Worm (Caenorhabditis elegans) whole organism, L1 larva: ENCODE results near the gene ugt-30.

Source experiments
- F16B12.6 ChIP-seq: fragments of 150-350 bp; optimal IDR thresholded peaks from 2 replicates; lab custom pipeline; 2014; ENCODE audit warnings: missing biosample characterization, missing genetic modification characterization
- Y116A8C.19 ChIP-seq: sonication (generic microtip); optimal IDR thresholded peaks from 2 replicates; lab custom pipeline; 2016; ENCODE audit warnings: missing compliant biosample characterization, missing genetic modification characterization, borderline replicate concordance
- aha-1 ChIP-seq: fragments of 150-350 bp; optimal IDR thresholded peaks from 2 replicates; lab custom pipeline; 2014; ENCODE audit warnings: missing biosample characterization, missing genetic modification characterization
- alr-1 ChIP-seq: fragments of 200-800 bp; sonication (Bioruptor generic); optimal IDR thresholded peaks from 2 replicates; lab custom pipeline; 2018; ENCODE audit warnings: borderline replicate concordance, mild to moderate bottlenecking, missing genetic modification characterization, missing compliant biosample characterization
- ama-1 ChIP-seq: fragments of 150-350 bp; optimal IDR thresholded peaks from 2 replicates; lab custom pipeline; 2014
- blmp-1 ChIP-seq: fragments of 150-350 bp; optimal IDR thresholded peaks from 2 replicates; lab custom pipeline; 2014; ENCODE audit warnings: missing biosample characterization, missing genetic modification characterization
- ceh-82 ChIP-seq, 3 experiments: fragments of 150-350 bp in 1 of 3; sonication (generic microtip) in 2 of 3; optimal IDR thresholded peaks; 2 replicates each; lab custom pipeline; 2014 to 2017; ENCODE audit warnings: missing biosample characterization in 3 of 3, missing genetic modification characterization in 3 of 3
- ceh-90 ChIP-seq: sonication (generic microtip); optimal IDR thresholded peaks from 2 replicates; lab custom pipeline; 2016; ENCODE audit warnings: missing genetic modification characterization, missing compliant biosample characterization
- ces-1 ChIP-seq: fragments of 150-350 bp; optimal IDR thresholded peaks from 2 replicates; lab custom pipeline; 2014; ENCODE audit warnings: missing biosample characterization, missing genetic modification reagents, missing genetic modification characterization
- dpl-1 ChIP-seq, 3 experiments: fragments of 150-350 bp in 2 of 3; sonication (generic microtip) in 1 of 3; optimal IDR thresholded peaks; 2 replicates each; lab custom pipeline; 2014 to 2017; ENCODE audit warnings: missing biosample characterization in 3 of 3, missing genetic modification characterization in 3 of 3, missing genetic modification reagents in 3 of 3
- efl-1 ChIP-seq, 4 experiments: fragments of 150-350 bp; optimal IDR thresholded peaks in 3 of 4; peaks in 1 of 4; 1 replicate in 1 of 4; 2 replicates in 3 of 4; lab custom pipeline; 2014; ENCODE audit warnings: missing biosample characterization in 2 of 4, missing genetic modification characterization in 2 of 4, missing genetic modification reagents in 2 of 4
- efl-3 ChIP-seq: fragments of 200-800 bp; sonication (Bioruptor generic); optimal IDR thresholded peaks from 2 replicates; lab custom pipeline; 2018; ENCODE audit warnings: mild to moderate bottlenecking, missing genetic modification characterization, missing compliant biosample characterization
- elt-2 ChIP-seq: sonication (generic microtip); optimal IDR thresholded peaks from 2 replicates; lab custom pipeline; 2016; ENCODE audit warnings: missing genetic modification characterization, mild to moderate bottlenecking, inconsistent platforms, missing compliant biosample characterization, missing genetic modification reagents
- fkh-10 ChIP-seq: sonication (generic microtip); optimal IDR thresholded peaks from 2 replicates; lab custom pipeline; 2017; ENCODE audit warnings: missing biosample characterization, missing genetic modification reagents, missing genetic modification characterization
- fkh-8 ChIP-seq: sonication (generic microtip); optimal IDR thresholded peaks from 2 replicates; lab custom pipeline; 2016; ENCODE audit warnings: mild to moderate bottlenecking, missing genetic modification characterization, missing compliant biosample characterization
- hlh-4 ChIP-seq: sonication (generic microtip); optimal IDR thresholded peaks from 2 replicates; lab custom pipeline; 2016; ENCODE audit warnings: mild to moderate bottlenecking, missing genetic modification characterization, missing compliant biosample characterization
- jun-1 ChIP-seq: fragments of 150-350 bp; optimal IDR thresholded peaks from 2 replicates; lab custom pipeline; 2014; ENCODE audit warnings: missing biosample characterization, missing genetic modification reagents, missing genetic modification characterization
- lin-35 ChIP-seq, 2 experiments: fragments of 150-350 bp; optimal IDR thresholded peaks; 2 replicates each; lab custom pipeline; 2014; ENCODE audit warnings: missing biosample characterization in 2 of 2, missing genetic modification characterization in 2 of 2, missing genetic modification reagents in 2 of 2
- nhr-12 ChIP-seq: sonication (generic microtip); optimal IDR thresholded peaks from 2 replicates; lab custom pipeline; 2017; ENCODE audit warnings: missing biosample characterization, missing genetic modification characterization
- nhr-19 ChIP-seq: fragments of 200-800 bp; sonication (Bioruptor generic); conservative IDR thresholded peaks from 2 replicates; pipeline ENCODE4 v1.3.6; 2022; ENCODE audit warnings: missing genetic modification characterization, missing compliant biosample characterization
- nhr-20 ChIP-seq: sonication (generic microtip); optimal IDR thresholded peaks from 2 replicates; lab custom pipeline; 2016; ENCODE audit warnings: mild to moderate bottlenecking, missing genetic modification characterization, missing compliant biosample characterization
- nhr-47 ChIP-seq: sonication (generic microtip); optimal IDR thresholded peaks from 2 replicates; lab custom pipeline; 2016; ENCODE audit warnings: mild to moderate bottlenecking, missing genetic modification characterization, moderate library complexity, missing compliant biosample characterization
- nhr-71 ChIP-seq: sonication (generic microtip); optimal IDR thresholded peaks from 2 replicates; lab custom pipeline; 2016; ENCODE audit warnings: mild to moderate bottlenecking, missing genetic modification characterization, moderate library complexity, missing compliant biosample characterization
- nhr-76 ChIP-seq: sonication (generic microtip); optimal IDR thresholded peaks from 2 replicates; lab custom pipeline; 2017; ENCODE audit warnings: missing biosample characterization, missing genetic modification characterization
- nhr-84 ChIP-seq: sonication (generic microtip); optimal IDR thresholded peaks from 2 replicates; lab custom pipeline; 2017; ENCODE audit warnings: missing biosample characterization, missing genetic modification characterization
- nhr-85 ChIP-seq: sonication (generic microtip); peaks from one replicate; lab custom pipeline; 2016; ENCODE audit warnings: missing genetic modification characterization, inconsistent platforms, missing compliant biosample characterization
- nhr-90 ChIP-seq: sonication (generic microtip); optimal IDR thresholded peaks from 2 replicates; lab custom pipeline; 2016; ENCODE audit warnings: mild to moderate bottlenecking, missing genetic modification characterization, missing compliant biosample characterization; ENCODE audit not compliant: poor library complexity
- pqm-1 ChIP-seq: sonication (generic microtip); optimal IDR thresholded peaks from 3 replicates; lab custom pipeline; 2017; ENCODE audit warnings: missing biosample characterization, missing genetic modification characterization
- rnt-1 ChIP-seq: sonication (generic microtip); optimal IDR thresholded peaks from 2 replicates; lab custom pipeline; 2016; ENCODE audit warnings: mild to moderate bottlenecking, missing genetic modification characterization, moderate library complexity, missing compliant biosample characterization
- skn-1 ChIP-seq: fragments of 150-350 bp; optimal IDR thresholded peaks from 2 replicates; lab custom pipeline; 2014; ENCODE audit warnings: missing biosample characterization, missing genetic modification characterization
- sptf-1 ChIP-seq: fragments of 150-350 bp; optimal IDR thresholded peaks from 2 replicates; lab custom pipeline; 2014; ENCODE audit warnings: missing biosample characterization, missing genetic modification characterization
- sup-37 ChIP-seq: fragments of 200-800 bp; sonication (Bioruptor generic); optimal IDR thresholded peaks from 2 replicates; lab custom pipeline; 2018; ENCODE audit warnings: mild to moderate bottlenecking, missing genetic modification characterization, missing compliant biosample characterization
- tlp-1 ChIP-seq: fragments of 150-350 bp; optimal IDR thresholded peaks from 2 replicates; lab custom pipeline; 2014; ENCODE audit warnings: missing biosample characterization, missing genetic modification characterization
- unc-98 ChIP-seq: fragments of 200-800 bp; sonication (Bioruptor generic); IDR thresholded peaks from 2 replicates; pipeline ENCODE4 v1.3.6; 2022; ENCODE audit warnings: missing genetic modification characterization, missing compliant biosample characterization
- ztf-4 ChIP-seq: fragments of 150-350 bp; optimal IDR thresholded peaks from 2 replicates; lab custom pipeline; 2014; ENCODE audit warnings: missing biosample characterization, missing genetic modification characterization

The ugt-30 gene

DNA sequence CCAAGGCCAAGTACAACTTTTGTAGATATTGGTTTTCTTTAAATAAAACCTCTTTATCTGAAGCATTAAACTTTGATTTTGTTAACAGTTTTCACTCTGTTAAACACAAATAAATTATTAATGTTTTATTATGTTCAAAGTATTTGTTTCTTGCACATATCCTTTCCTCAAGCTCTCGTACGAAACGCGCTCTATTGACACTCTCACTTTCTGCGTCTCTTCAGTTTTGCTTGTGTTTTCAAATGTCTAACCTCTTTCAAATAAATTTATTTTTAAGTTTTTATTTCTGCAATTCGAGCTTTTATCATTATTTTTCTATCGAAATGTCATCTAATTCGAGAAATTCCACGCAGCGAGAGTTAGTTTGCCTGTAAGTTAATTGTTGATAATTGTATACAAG lies 18.7 kb upstream of the ugt-30 start, which contains the start of gene K08F9.4 (continued):
- TF ChIP-seq sup-37 (no peak), nhr-19 (GFP tag; lab: Robert Waterston, UW) (no peak), rnt-1 (peak; percentile 73), alr-1 (tag; lab: Kevin White, UChicago) (no peak), nhr-85 (peak; percentile 89)

DNA sequence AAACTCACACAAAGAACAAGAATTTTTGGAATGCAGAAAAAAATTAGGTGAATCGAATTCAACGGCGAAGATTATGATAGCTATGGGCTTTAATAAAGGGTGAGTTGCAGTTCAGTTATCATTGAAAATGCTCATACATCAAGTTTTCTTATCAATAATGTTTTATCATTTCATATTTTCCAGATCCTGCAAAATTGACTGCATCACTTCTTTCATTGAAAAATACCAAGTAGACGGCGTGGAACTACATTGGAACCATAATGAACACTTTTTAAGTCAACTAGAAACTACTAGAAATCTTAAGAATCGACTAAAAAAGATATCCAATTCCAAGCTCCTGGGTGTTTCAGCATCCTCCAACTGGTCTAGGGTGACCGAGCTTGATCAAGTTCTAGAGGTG lies 18.2 kb upstream of the ugt-30 start, which contains the start of gene K08F9.1:
Gene K08F9.1, minus strand, starts transcription at position 101 of the 400 bp plus-strand sequence.
- TF ChIP-seq dpl-1 (GFP tag; optimal IDR thresholded peaks at IDR 0.05; lab: Kevin White, UChicago) (no peak), sup-37 (no peak), unc-98 (GFP tag; lab: Robert Waterston, UW) (no peak), nhr-85 (no peak), nhr-76 (tag; lab: Kevin White, UChicago) (no peak), efl-1 (optimal IDR thresholded peaks at IDR 0.05; lab: Kevin White, UChicago) (no peak), efl-1 (GFP tag; optimal IDR thresholded peaks at IDR 0.05 in 1 of 2; lab: Kevin White, UChicago) (no peak), ceh-82 (tag; optimal IDR thresholded peaks at IDR 0.05; lab: Kevin White, UChicago) (no peak), Y116A8C.19 (tag; lab: Kevin White, UChicago) (no peak), ces-1 (GFP tag; lab: Kevin White, UChicago) (no peak), nhr-71 (tag; lab: Kevin White, UChicago) (no peak), nhr-84 (no peak), tlp-1 (no peak), ama-1 (no peak), nhr-20 (tag; lab: Kevin White, UChicago) (no peak), efl-3 (no peak), skn-1 (tag; lab: Kevin White, UChicago) (no peak), pqm-1 (no peak), hlh-4 (tag; lab: Kevin White, UChicago) (no peak), aha-1 (tag; lab: Kevin White, UChicago) (no peak)

ce11 chrV:15140247-15140646 lies 15.2 kb upstream of the ugt-30 start, which contains the start of gene K08F9.3:
Gene K08F9.3 (plus strand): TSS chrV:15140547.
- TF ChIP-seq nhr-84, result no peak
- no peak for TF ChIP-seq ama-1
- TF ChIP-seq elt-2, result no peak
- no peak for TF ChIP-seq fkh-8 (tag; lab: Kevin White, UChicago)
- no peak for TF ChIP-seq pqm-1
- no peak for TF ChIP-seq aha-1 (tag; lab: Kevin White, UChicago)
- TF ChIP-seq dpl-1 (GFP tag; optimal IDR thresholded peaks at IDR 0.05; lab: Kevin White, UChicago), result no peak
- no peak for TF ChIP-seq jun-1 (tag; lab: Kevin White, UChicago)
- TF ChIP-seq ztf-4 (tag; lab: Kevin White, UChicago), result no peak
- no peak for TF ChIP-seq sptf-1 (tag; lab: Kevin White, UChicago)
- TF ChIP-seq Y116A8C.19 (tag; lab: Kevin White, UChicago), result no peak
- TF ChIP-seq nhr-47, result no peak
- TF ChIP-seq nhr-90 (tag; lab: Kevin White, UChicago), result no peak
- TF ChIP-seq alr-1 (tag; lab: Kevin White, UChicago), result no peak
- TF ChIP-seq efl-3, result no peak
- TF ChIP-seq, all 84 proteins: peak for 0

DNA sequence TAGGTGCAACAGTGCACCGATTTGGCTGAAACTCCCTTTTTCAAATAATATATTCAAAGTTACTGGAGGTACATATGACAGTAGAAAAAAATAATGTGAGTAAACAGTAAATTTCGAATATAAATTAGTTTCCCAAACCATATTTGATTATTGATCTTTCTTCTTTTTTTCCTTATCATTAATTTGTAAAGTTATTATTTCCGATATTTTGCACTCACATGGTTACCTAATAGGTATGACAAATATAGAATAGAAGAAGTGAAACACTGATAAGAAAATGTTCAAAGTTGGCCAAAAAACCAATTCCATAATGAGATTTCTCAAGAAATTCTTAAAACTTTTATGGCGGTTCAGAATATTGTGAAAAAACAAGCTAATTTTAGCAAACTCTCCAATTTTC lies 14.7 kb upstream of the ugt-30 start:
- TF ChIP-seq elt-2 (peak; percentile 48), fkh-10 (GFP tag; lab: Kevin White, UChicago) (no peak), blmp-1 (tag; lab: Kevin White, UChicago) (no peak), nhr-12 (tag; lab: Kevin White, UChicago) (no peak), ceh-90 (tag; lab: Kevin White, UChicago) (no peak), lin-35 (GFP tag; optimal IDR thresholded peaks at IDR 0.05; lab: Kevin White, UChicago) (peak in 1 of 2 experiments; percentile 17), F16B12.6 (tag; lab: Kevin White, UChicago) (no peak)
